Comparison of ENCODE assay signal across 3 fruit fly cellular contexts in the genomic region with DNA sequence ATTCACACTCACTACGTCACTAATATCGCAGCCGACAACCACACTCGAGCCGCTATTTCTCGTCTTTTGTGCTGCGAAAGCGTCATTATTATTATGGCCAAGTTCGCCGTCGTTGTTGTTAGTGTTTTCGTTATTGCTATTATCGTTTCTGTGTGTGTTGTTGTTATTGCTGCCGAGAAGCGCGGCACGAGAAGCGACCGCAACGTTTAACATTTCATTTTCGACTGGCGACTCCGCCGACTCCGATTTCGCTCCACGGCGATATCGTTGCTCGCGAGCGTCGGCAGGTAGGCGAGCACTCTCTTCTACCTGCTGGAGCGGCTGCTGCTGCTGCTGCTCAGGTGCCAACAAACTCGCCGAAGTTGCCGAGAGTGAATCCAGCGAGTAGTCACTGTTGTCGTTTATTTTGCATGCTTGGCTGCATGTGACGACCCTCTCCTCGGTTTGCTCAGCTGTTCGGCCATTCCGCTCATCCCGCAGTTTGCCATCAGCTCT.
TF ChIP-seq lines count a peak whose summit lies in the region.

No protein-coding gene starts in this region.

TF ChIP-seq in whole organism, adult, 20 proteins besides CTCF, POLR2A, EP300 and RAD21 (continued from another document):
- TF ChIP-seq tj (GFP tag; optimal IDR thresholded peaks at IDR 0.05; lab: Kevin White, UChicago) (peak; percentile 81), cic (GFP tag; optimal IDR thresholded peaks at IDR 0.05; lab: Kevin White, UChicago) (peak; percentile 46), CG12768 (GFP tag; optimal IDR thresholded peaks at IDR 0.05; lab: Kevin White, UChicago) (peak; percentile 54), Hr96 (GFP tag; optimal IDR thresholded peaks at IDR 0.05; lab: Kevin White, UChicago) (peak; percentile 50)

TF ChIP-seq in whole organism, embryonic, 481 proteins besides CTCF, POLR2A, EP300 and RAD21 (continued from another document and continues in another):
- TF ChIP-seq CG4404 (GFP tag; IDR thresholded peaks at IDR 0.05; lab: Robert Waterston, UW) (no peak), Deaf1 (tag; optimal IDR thresholded peaks at IDR 0.05; lab: Kevin White, UChicago) (peak; percentile 89), kni (GFP tag; optimal IDR thresholded peaks at IDR 0.05; lab: Kevin White, UChicago) (peak; percentile 67), sug (tag; optimal IDR thresholded peaks at IDR 0.05; lab: Kevin White, UChicago) (peak; percentile 16), Blimp-1 (GFP tag; optimal IDR thresholded peaks at IDR 0.05; lab: Kevin White, UChicago) (no peak), HmgZ (tag; optimal IDR thresholded peaks at IDR 0.05; lab: Kevin White, UChicago) (peak; percentile 12), Trl (optimal IDR thresholded peaks at IDR 0.05; lab: Kevin White, UChicago) (peak; percentile 70 to 75), Trl (GFP tag; optimal IDR thresholded peaks at IDR 0.05; lab: Kevin White, UChicago) (no peak), Atf6 (GFP tag; IDR thresholded peaks at IDR 0.05; lab: Robert Waterston, UW) (no peak), gro (GFP tag; optimal IDR thresholded peaks at IDR 0.05; lab: Kevin White, UChicago) (peak; percentile 40), CG11504 (tag; optimal IDR thresholded peaks at IDR 0.05; lab: Kevin White, UChicago) (peak; percentile 75), odd (GFP tag; optimal IDR thresholded peaks at IDR 0.05; lab: Kevin White, UChicago) (peak; percentile 53), abd-A (tag; optimal IDR thresholded peaks at IDR 0.05; lab: Kevin White, UChicago) (peak; percentile 83), oc (tag; optimal IDR thresholded peaks at IDR 0.05; lab: Kevin White, UChicago) (peak; percentile 18), cas (GFP tag; IDR thresholded peaks at IDR 0.05; lab: Robert Waterston, UW) (no peak), lab (GFP tag; optimal IDR thresholded peaks at IDR 0.05; lab: Kevin White, UChicago) (peak; percentile 57), Dll (GFP tag; IDR thresholded peaks at IDR 0.05; lab: Robert Waterston, UW; ENCODE audit: partially characterized antibody) (peak; percentile 32; the same call in 2 of the 4 replicates), Hmr (GFP tag; optimal IDR thresholded peaks at IDR 0.05; lab: Kevin White, UChicago) (peak; percentile 8), B-H2 (GFP tag; optimal IDR thresholded peaks at IDR 0.05; lab: Kevin White, UChicago) (peak; percentile 15), vvl (GFP tag; IDR thresholded peaks at IDR 0.05; lab: Robert Waterston, UW) (peak; percentile 55; the same call in 1 of the 2 replicates), gfzf (GFP tag; optimal IDR thresholded peaks at IDR 0.05; lab: Kevin White, UChicago) (no peak), CG12769 (tag; optimal IDR thresholded peaks at IDR 0.05; lab: Kevin White, UChicago) (peak; percentile 40), z (GFP tag; IDR thresholded peaks at IDR 0.05; lab: Robert Waterston, UW) (peak; percentile 86), CG17912 (GFP tag; optimal IDR thresholded peaks at IDR 0.05; lab: Kevin White, UChicago) (no peak), CG12155 (GFP tag; optimal IDR thresholded peaks at IDR 0.05; lab: Kevin White, UChicago) (peak; percentile 96), Jarid2 (GFP tag; optimal IDR thresholded peaks at IDR 0.05; lab: Kevin White, UChicago) (peak; percentile 96), kah (GFP tag; optimal IDR thresholded peaks at IDR 0.05; lab: Kevin White, UChicago) (peak; percentile 7), CG13894 (tag; optimal IDR thresholded peaks at IDR 0.05; lab: Kevin White, UChicago) (peak; percentile 14), CG7839 (tag; optimal IDR thresholded peaks at IDR 0.05; lab: Kevin White, UChicago) (no peak), CG5180 (GFP tag; optimal IDR thresholded peaks at IDR 0.05; lab: Kevin White, UChicago) (peak; percentile 80), BtbVII (GFP tag; optimal IDR thresholded peaks at IDR 0.05; lab: Kevin White, UChicago) (peak; percentile 66), CG34422 (GFP tag; IDR thresholded peaks at IDR 0.05; lab: Robert Waterston, UW) (peak; percentile 18; the same call in 1 of the 3 replicates), CG12659 (GFP tag; optimal IDR thresholded peaks at IDR 0.05; lab: Kevin White, UChicago) (no peak), CG9215 (GFP tag; IDR thresholded peaks at IDR 0.05; lab: Robert Waterston, UW) (no peak), tll (GFP tag; optimal IDR thresholded peaks at IDR 0.05; lab: Kevin White, UChicago) (peak in 1 of 2 experiments; percentile 42), CG11093 (GFP tag; IDR thresholded peaks at IDR 0.05; lab: Robert Waterston, UW) (no peak), Rfx (GFP tag; IDR thresholded peaks at IDR 0.05; lab: Robert Waterston, UW) (peak; percentile 10; the same call in 1 of the 2 replicates), CG11695 (GFP tag; IDR thresholded peaks at IDR 0.05; lab: Robert Waterston, UW) (no peak), Scr (GFP tag; IDR thresholded peaks at IDR 0.05; lab: Robert Waterston, UW; ENCODE audit: partially characterized antibody) (no peak; the same call in 1 of the 2 replicates), zf30C (GFP tag; optimal IDR thresholded peaks at IDR 0.05; lab: Kevin White, UChicago) (no peak), CG32767 (GFP tag; IDR thresholded peaks at IDR 0.05; lab: Robert Waterston, UW) (no peak), Opbp (GFP tag; IDR thresholded peaks at IDR 0.05; lab: Robert Waterston, UW; ENCODE audit: partially characterized antibody) (peak; percentile 38; the same call in 1 of the 3 replicates), jumu (GFP tag; optimal IDR thresholded peaks at IDR 0.05; lab: Kevin White, UChicago) (no peak), Fer1 (GFP tag; optimal IDR thresholded peaks at IDR 0.05; lab: Kevin White, UChicago) (peak; percentile 55), ac (GFP tag; optimal IDR thresholded peaks at IDR 0.05; lab: Kevin White, UChicago) (peak; percentile 14), cwo (GFP tag; optimal IDR thresholded peaks at IDR 0.05; lab: Kevin White, UChicago) (peak; percentile 34), dmrt99B (tag; optimal IDR thresholded peaks at IDR 0.05; lab: Kevin White, UChicago) (peak; percentile 3), onecut (GFP tag; IDR thresholded peaks at IDR 0.05; lab: Robert Waterston, UW) (no peak), exex (tag; optimal IDR thresholded peaks at IDR 0.05; lab: Kevin White, UChicago) (peak; percentile 61), HLHmδ (GFP tag; optimal IDR thresholded peaks at IDR 0.05; lab: Kevin White, UChicago) (no peak), CG10366 (GFP tag; IDR thresholded peaks at IDR 0.05; lab: Robert Waterston, UW) (no peak), phol (tag; optimal IDR thresholded peaks at IDR 0.05; lab: Kevin White, UChicago) (no peak), CG11398 (GFP tag; optimal IDR thresholded peaks at IDR 0.05; lab: Kevin White, UChicago) (peak; percentile 8), CG11085 (GFP tag; IDR thresholded peaks at IDR 0.05; lab: Robert Waterston, UW) (no peak), Ada2b (GFP tag; IDR thresholded peaks at IDR 0.05; lab: Robert Waterston, UW) (0 out of 2 replicates have a peak, but pooled peaks have one; percentile 33), Aef1 (GFP tag; IDR thresholded peaks at IDR 0.05; lab: Robert Waterston, UW) (peak; percentile 70; the same call in 2 of the 3 replicates), CG4707 (GFP tag; optimal IDR thresholded peaks at IDR 0.05; lab: Kevin White, UChicago) (no peak), CG33213 (GFP tag; optimal IDR thresholded peaks at IDR 0.05; lab: Kevin White, UChicago) (no peak), nau (GFP tag; optimal IDR thresholded peaks at IDR 0.05; lab: Kevin White, UChicago) (peak; percentile 24)

TF ChIP-seq in whole organism, prepupa, 60 proteins besides CTCF, POLR2A, EP300 and RAD21 (continued from another document):
- no peak for TF ChIP-seq Ets21C (GFP tag; optimal IDR thresholded peaks at IDR 0.05; lab: Kevin White, UChicago)
- peak; percentile 36 for TF ChIP-seq Lpt (GFP tag; optimal IDR thresholded peaks at IDR 0.05; lab: Kevin White, UChicago)
- peak; percentile 20 for TF ChIP-seq CG16779 (tag; optimal IDR thresholded peaks at IDR 0.05; lab: Kevin White, UChicago)
- TF ChIP-seq CG10669 (GFP tag; optimal IDR thresholded peaks at IDR 0.05; lab: Kevin White, UChicago) = no peak
- TF ChIP-seq CG6276 (GFP tag; optimal IDR thresholded peaks at IDR 0.05; lab: Kevin White, UChicago) = no peak
- no peak; the same call in 2 of the 3 replicates for TF ChIP-seq CG8119 (GFP tag; IDR thresholded peaks at IDR 0.05; lab: Robert Waterston, UW)
- peak; percentile 20; the same call in 1 of the 2 replicates for TF ChIP-seq CG15336 (GFP tag; IDR thresholded peaks at IDR 0.05; lab: Robert Waterston, UW)
- TF ChIP-seq Sox15 (GFP tag; optimal IDR thresholded peaks at IDR 0.05; lab: Kevin White, UChicago) = no peak
- no peak for TF ChIP-seq Hr39 (GFP tag; optimal IDR thresholded peaks at IDR 0.05; lab: Kevin White, UChicago)
- TF ChIP-seq fd59A (GFP tag; optimal IDR thresholded peaks at IDR 0.05; lab: Kevin White, UChicago) = no peak
- TF ChIP-seq Sox102F (GFP tag; optimal IDR thresholded peaks at IDR 0.05; lab: Kevin White, UChicago) = peak; percentile 38
- no peak for TF ChIP-seq Eip75B (GFP tag; optimal IDR thresholded peaks at IDR 0.05; lab: Kevin White, UChicago)
- peak; percentile 8 to 36 for TF ChIP-seq ss (GFP tag; optimal IDR thresholded peaks at IDR 0.05; lab: Kevin White, UChicago)
- TF ChIP-seq CG7368 (GFP tag; optimal IDR thresholded peaks at IDR 0.05; lab: Kevin White, UChicago) = no peak
- TF ChIP-seq Eip93F (GFP tag; optimal IDR thresholded peaks at IDR 0.05; lab: Kevin White, UChicago) = peak; percentile 25
- no peak for TF ChIP-seq dac (GFP tag; optimal IDR thresholded peaks at IDR 0.05; lab: Kevin White, UChicago)
- peak; percentile 25 for TF ChIP-seq dsx (GFP tag; optimal IDR thresholded peaks at IDR 0.05; lab: Kevin White, UChicago; ENCODE audit: poor library complexity, severe bottlenecking)
- no peak for TF ChIP-seq CG31627 (GFP tag; optimal IDR thresholded peaks at IDR 0.05; lab: Kevin White, UChicago)
- peak; percentile 66 for TF ChIP-seq Blimp-1 (GFP tag; optimal IDR thresholded peaks at IDR 0.05; lab: Kevin White, UChicago)
